Worm (Caenorhabditis elegans) whole organism, early embryonic: Measurements from ENCODE around the gene flap-1.

Experiments
- ama-1 ChIP-seq: fragments of 150-350 bp; optimal IDR thresholded peaks from 2 replicates; lab custom pipeline; 2014
- ets-7 ChIP-seq: sonication (generic microtip); optimal IDR thresholded peaks from 2 replicates; lab custom pipeline; 2016; ENCODE audit warnings: missing genotype, missing genetic modification characterization, missing compliant biosample characterization
- flt-1 ChIP-seq: fragments of 200-800 bp; sonication (Bioruptor generic); IDR thresholded peaks from 2 replicates; pipeline ENCODE4 v1.3.6; 2022; ENCODE audit warnings: missing genetic modification characterization, missing compliant biosample characterization
- pes-1 ChIP-seq: fragments of 200-800 bp; sonication (Bioruptor generic); IDR thresholded peaks from 2 replicates; pipeline ENCODE4 v1.3.6; 2022; ENCODE audit warnings: missing genetic modification reagents, missing genetic modification characterization, missing compliant biosample characterization
- sea-1 ChIP-seq: fragments of 200-800 bp; sonication (Bioruptor generic); conservative IDR thresholded peaks from 2 replicates; pipeline ENCODE4 v1.3.6; 2022; ENCODE audit warnings: missing genetic modification characterization, missing compliant biosample characterization

DNA sequence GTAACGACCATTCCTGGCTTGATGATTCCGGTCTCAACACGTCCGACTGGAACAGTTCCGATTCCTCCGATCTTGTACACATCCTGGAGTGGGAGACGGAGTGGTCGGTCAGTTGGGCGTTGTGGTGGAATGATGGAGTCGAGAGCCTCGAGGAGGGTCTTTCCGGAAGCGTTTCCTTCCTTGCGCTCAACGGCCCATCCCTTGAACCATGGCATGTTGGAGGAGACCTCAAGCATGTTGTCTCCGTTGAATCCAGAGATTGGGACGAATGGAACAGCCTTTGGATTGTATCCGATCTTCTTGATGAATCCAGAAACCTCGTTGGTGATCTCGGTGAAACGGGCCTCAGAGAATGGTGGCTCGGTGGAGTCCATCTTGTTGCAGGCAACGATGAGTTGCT is 42.1 kb upstream of the flap-1 start:
- TF ChIP-seq pes-1 (GFP tag; lab: Robert Waterston, UW) (no peak), ama-1 (lab: Kevin White, UChicago) (no peak), sea-1 (GFP tag; lab: Robert Waterston, UW) (no peak), flt-1 (no peak), ets-7 (tag; lab: Kevin White, UChicago) (no peak)
